Worm (Caenorhabditis elegans) whole organism, L1 larva: ENCODE data around the gene R08B4.3.

Experiments used
- fos-1 ChIP-seq: fragments of 150-350 bp; optimal IDR thresholded peaks from 2 replicates; lab custom pipeline; 2014; ENCODE audit warnings: missing biosample characterization, missing genetic modification characterization
- pag-3 ChIP-seq: sonication (generic microtip); optimal IDR thresholded peaks from 2 replicates; lab custom pipeline; 2017; ENCODE audit warnings: missing genetic modification characterization, mild to moderate bottlenecking, missing compliant biosample characterization, antibody characterized with exemption, borderline replicate concordance; ENCODE audit not compliant: insufficient read depth

ce11 chrX:11098086-11098485, 22.7 kb downstream of the R08B4.3 start, which contains the start of gene W02H3.3:
- TF ChIP-seq pag-3 (no peak), fos-1 (tag; lab: Kevin White, UChicago) (no peak)
